Fruit fly (Drosophila melanogaster) whole organism, pupa: ENCODE measurements around the gene dlp.
A peak's percentile ranks its signal among the peaks of the same experiment; 100 is the strongest.

Source experiments
- CG10348 ChIP-seq: fragments of 200-800 bp; sonication (Bioruptor generic); IDR thresholded peaks from 2 replicates; pipeline ENCODE4 v1.3.6; 2022; ENCODE audit warnings: missing biosample characterization, missing genetic modification characterization
- CG12605 ChIP-seq: fragments of 200-800 bp; sonication (Bioruptor generic); IDR thresholded peaks from 2 replicates; pipeline ENCODE4 v1.3.6; 2022; ENCODE audit warnings: missing biosample characterization, missing genetic modification characterization
- CG13204 ChIP-seq: fragments of 200-800 bp; sonication (Bioruptor generic); optimal IDR thresholded peaks from 2 replicates; lab custom pipeline; 2018; ENCODE audit warnings: missing biosample characterization, mild to moderate bottlenecking, missing genetic modification characterization, moderate library complexity
- CG14655 ChIP-seq: fragments of 200-800 bp; sonication (Bioruptor generic); optimal IDR thresholded peaks from 3 replicates; lab custom pipeline; 2017; ENCODE audit warnings: mild to moderate bottlenecking, missing biosample characterization, missing genetic modification reagents, missing genetic modification characterization
- CG15710 ChIP-seq: fragments of 200-800 bp; sonication (Bioruptor generic); optimal IDR thresholded peaks from 2 replicates; lab custom pipeline; 2018; ENCODE audit warnings: missing biosample characterization, mild to moderate bottlenecking, missing genetic modification characterization, moderate library complexity
- CG17806 ChIP-seq: fragments of 200-800 bp; sonication (Bioruptor generic); optimal IDR thresholded peaks from 2 replicates; lab custom pipeline; 2018; ENCODE audit warnings: missing biosample characterization, mild to moderate bottlenecking, missing genetic modification characterization, moderate library complexity
- CG32121 ChIP-seq: fragments of 200-800 bp; sonication (Bioruptor generic); IDR thresholded peaks from 2 replicates; pipeline ENCODE4 v1.3.6; 2022; ENCODE audit warnings: missing biosample characterization, missing genetic modification characterization
- CG34367 ChIP-seq: fragments of 200-800 bp; sonication (Bioruptor generic); optimal IDR thresholded peaks from 2 replicates; lab custom pipeline; 2018; ENCODE audit warnings: missing biosample characterization, mild to moderate bottlenecking, missing genetic modification characterization
- CG4496 ChIP-seq: fragments of 200-800 bp; sonication (Bioruptor generic); IDR thresholded peaks from 3 replicates; pipeline ENCODE4 v1.3.6; 2022; ENCODE audit warnings: missing biosample characterization, missing genetic modification characterization
- CG8159 ChIP-seq: fragments of 200-800 bp; sonication (Bioruptor generic); optimal IDR thresholded peaks from 3 replicates; lab custom pipeline; 2018; ENCODE audit warnings: missing biosample characterization, mild to moderate bottlenecking, missing genetic modification characterization, moderate library complexity
- CG8301 ChIP-seq: fragments of 200-800 bp; sonication (Bioruptor generic); optimal IDR thresholded peaks from 2 replicates; lab custom pipeline; 2018; ENCODE audit warnings: missing biosample characterization, mild to moderate bottlenecking, missing genetic modification characterization
- CG9948 ChIP-seq: fragments of 200-800 bp; sonication (Bioruptor generic); optimal IDR thresholded peaks from 2 replicates; lab custom pipeline; 2018; ENCODE audit warnings: missing biosample characterization, mild to moderate bottlenecking, missing genetic modification characterization, moderate library complexity
- D1 ChIP-seq: fragments of 200-800 bp; sonication (Bioruptor generic); optimal IDR thresholded peaks from 2 replicates; lab custom pipeline; 2018; ENCODE audit warnings: missing biosample characterization, mild to moderate bottlenecking, missing genetic modification characterization, moderate library complexity
- EcR ChIP-seq: fragments of 200-800 bp; sonication (Bioruptor generic); optimal IDR thresholded peaks from 3 replicates; lab custom pipeline; 2019; ENCODE audit warnings: missing biosample characterization, missing genetic modification characterization, mild to moderate bottlenecking, moderate library complexity, missing genetic modification reagents
- Ets98B ChIP-seq: fragments of 200-800 bp; sonication (Bioruptor generic); IDR thresholded peaks from 2 replicates; pipeline ENCODE4 v1.3.6; 2022; ENCODE audit warnings: missing biosample characterization, missing genetic modification characterization
- Pif1A ChIP-seq: fragments of 200-800 bp; sonication (Bioruptor generic); optimal IDR thresholded peaks from 3 replicates; lab custom pipeline; 2016; ENCODE audit warnings: missing biosample characterization, missing genetic modification characterization
- Pif1B ChIP-seq: fragments of 200-800 bp; sonication (Bioruptor generic); optimal IDR thresholded peaks from 3 replicates; lab custom pipeline; 2016; ENCODE audit warnings: missing biosample characterization, missing genetic modification characterization
- Snoo ChIP-seq: fragments of 200-800 bp; sonication (Bioruptor generic); optimal IDR thresholded peaks from 3 replicates; lab custom pipeline; 2017; ENCODE audit warnings: missing biosample characterization, mild to moderate bottlenecking, missing genetic modification characterization, inconsistent platforms
- fd96Ca ChIP-seq: fragments of 200-800 bp; sonication (Bioruptor generic); IDR thresholded peaks from 3 replicates; pipeline ENCODE4 v1.3.6; 2022; ENCODE audit warnings: missing biosample characterization, missing genetic modification characterization
- gl ChIP-seq: fragments of 200-800 bp; sonication (Bioruptor generic); optimal IDR thresholded peaks from 2 replicates; lab custom pipeline; 2018; ENCODE audit warnings: missing biosample characterization, mild to moderate bottlenecking, missing genetic modification characterization
- rn ChIP-seq: fragments of 200-800 bp; sonication (Bioruptor generic); IDR thresholded peaks from 2 replicates; pipeline ENCODE4 v1.3.6; 2022; ENCODE audit warnings: missing biosample characterization, missing genetic modification characterization

Gene dlp

DNA sequence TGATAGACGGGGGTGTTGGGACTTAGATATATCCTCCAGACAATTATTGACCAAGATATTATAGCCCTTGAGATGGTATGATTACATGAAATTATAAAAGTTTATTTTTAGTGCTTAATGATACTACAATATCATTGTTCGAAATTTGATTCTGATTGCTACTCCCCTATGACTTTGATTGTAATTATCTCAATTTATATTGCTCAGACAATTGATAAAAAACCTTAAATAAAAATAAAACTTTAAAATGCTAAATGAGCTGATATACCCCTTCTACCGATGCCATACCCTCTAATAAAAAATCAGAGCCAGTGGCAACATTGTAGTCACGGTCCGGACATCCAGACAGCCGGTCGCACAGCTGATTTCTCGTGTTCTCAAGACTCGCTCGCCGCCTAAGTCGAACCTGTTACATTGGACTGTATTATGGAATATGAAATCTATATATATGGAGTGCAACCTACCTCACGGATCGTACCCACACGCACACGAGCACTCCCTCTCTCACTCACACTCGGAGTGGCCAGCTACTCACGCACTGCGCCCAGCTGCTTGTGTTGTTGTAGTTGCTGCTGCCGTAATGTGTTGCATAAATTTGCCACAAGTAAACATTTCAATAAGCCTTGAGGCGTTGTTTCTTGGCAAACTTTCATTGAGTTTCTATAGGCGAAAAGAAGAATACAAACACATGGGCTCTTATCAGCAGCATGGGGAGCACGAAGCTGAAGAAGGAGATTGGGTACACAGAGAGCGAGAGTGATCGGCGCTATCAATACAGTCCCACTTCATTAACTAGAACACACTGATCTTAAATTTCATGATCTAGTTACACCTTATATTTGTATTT, 19.2 kb upstream of the dlp start:
- TF ChIP-seq D1 (tag; lab: Kevin White, UChicago), result peak; percentile 69
- TF ChIP-seq CG9948 (tag; lab: Kevin White, UChicago), result peak; percentile 84
- peak; percentile 75 for TF ChIP-seq CG34367 (tag; lab: Kevin White, UChicago)
- TF ChIP-seq CG32121 (GFP tag; lab: Robert Waterston, UW), result peak; percentile 56; the same call in 1 of the 2 replicates
- peak; percentile 63; the same call in 2 of the 3 replicates for TF ChIP-seq fd96Ca (GFP tag; lab: Robert Waterston, UW)
- TF ChIP-seq CG12605 (GFP tag; lab: Robert Waterston, UW), result no peak
- TF ChIP-seq EcR (GFP tag; lab: Kevin White, UChicago), result peak; percentile 40
- TF ChIP-seq Ets98B (GFP tag; lab: Robert Waterston, UW), result peak; percentile 4; the same call in 1 of the 2 replicates
- TF ChIP-seq CG10348 (GFP tag; lab: Robert Waterston, UW), result no peak
- peak; percentile 45 for TF ChIP-seq Pif1B (GFP tag; lab: Kevin White, UChicago)
- TF ChIP-seq CG8159 (tag; lab: Kevin White, UChicago), result peak; percentile 81
- peak; percentile 77 for TF ChIP-seq CG8301 (tag; lab: Kevin White, UChicago)
- TF ChIP-seq Pif1A (GFP tag; lab: Kevin White, UChicago), result no peak
- TF ChIP-seq Snoo, result no peak
- TF ChIP-seq CG14655, result peak; percentile 84
- peak; percentile 38; the same call in 1 of the 3 replicates for TF ChIP-seq CG4496 (GFP tag; lab: Robert Waterston, UW)
- TF ChIP-seq CG15710 (tag; lab: Kevin White, UChicago), result peak; percentile 74
- TF ChIP-seq CG17806 (tag; lab: Kevin White, UChicago), result peak; percentile 77
- TF ChIP-seq, all 21 proteins: peak for 14

DNA sequence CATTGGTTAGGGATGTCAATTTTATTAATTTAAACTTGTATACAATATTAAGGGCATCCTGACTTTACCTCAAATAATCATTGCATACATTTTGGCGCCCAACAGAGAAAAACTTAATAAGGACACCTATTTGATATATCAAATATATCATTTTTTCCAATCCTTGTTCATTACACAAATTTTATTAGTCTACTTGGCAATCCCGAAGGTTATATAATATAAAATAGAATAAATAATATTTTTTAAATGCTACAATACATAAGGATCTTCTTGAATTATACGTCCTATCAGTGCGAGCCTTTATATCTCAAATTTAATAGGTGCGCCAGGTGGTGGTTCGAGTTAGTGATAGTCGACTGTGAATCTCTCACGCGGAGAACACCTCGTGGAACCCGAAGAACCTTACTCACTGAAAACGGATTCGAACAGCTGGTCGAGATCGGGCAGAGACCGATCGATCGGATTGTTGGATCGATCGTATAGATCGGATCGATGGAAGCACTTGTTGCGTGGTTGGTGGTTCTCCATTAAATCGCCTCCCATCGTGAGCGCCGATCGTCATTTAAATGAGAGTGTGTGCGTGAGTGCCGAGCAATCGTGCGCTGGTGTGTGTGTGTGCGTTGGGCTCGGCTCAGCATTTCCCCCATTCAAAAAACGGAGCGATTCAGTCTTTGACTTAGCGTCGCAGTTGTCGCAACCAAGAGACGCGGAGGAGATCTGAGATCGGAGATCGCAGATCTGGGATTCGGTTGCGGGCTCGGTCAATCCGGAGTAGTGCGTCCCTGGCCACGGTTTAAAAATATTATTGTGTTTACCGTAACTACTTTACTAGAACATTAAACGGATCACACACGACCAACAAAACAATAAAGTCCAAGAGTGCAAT, 18.4 kb upstream of the dlp start, which contains the start of gene shd:
Gene shd, plus strand, starts transcription at position 667 of the 886 bp plus-strand sequence.
- TF ChIP-seq fd96Ca (GFP tag; lab: Robert Waterston, UW), result 0 out of 3 replicates have a peak, but pooled peaks have one; percentile 24
- TF ChIP-seq CG14655, result peak; percentile 76
- no peak for TF ChIP-seq rn (GFP tag; lab: Robert Waterston, UW)
- TF ChIP-seq CG8159 (tag; lab: Kevin White, UChicago), result peak; percentile 79
- no peak for TF ChIP-seq CG32121 (GFP tag; lab: Robert Waterston, UW)
- no peak for TF ChIP-seq CG10348 (GFP tag; lab: Robert Waterston, UW)
- TF ChIP-seq Ets98B (GFP tag; lab: Robert Waterston, UW), result peak; percentile 22; the same call in 1 of the 2 replicates
- no peak for TF ChIP-seq Pif1B (GFP tag; lab: Kevin White, UChicago)
- TF ChIP-seq gl (tag; lab: Kevin White, UChicago), result no peak
- no peak for TF ChIP-seq CG8301 (tag; lab: Kevin White, UChicago)
- TF ChIP-seq CG17806 (tag; lab: Kevin White, UChicago), result peak; percentile 35
- TF ChIP-seq CG12605 (GFP tag; lab: Robert Waterston, UW), result peak; percentile 36; the same call in 1 of the 2 replicates
- peak; percentile 44 for TF ChIP-seq CG34367 (tag; lab: Kevin White, UChicago)
- peak; percentile 23 for TF ChIP-seq EcR (GFP tag; lab: Kevin White, UChicago)
- no peak for TF ChIP-seq D1 (tag; lab: Kevin White, UChicago)
- TF ChIP-seq Snoo, result peak; percentile 35
- TF ChIP-seq CG9948 (tag; lab: Kevin White, UChicago), result peak; percentile 60
- peak; percentile 71 for TF ChIP-seq CG4496 (GFP tag; lab: Robert Waterston, UW)
- TF ChIP-seq CG15710 (tag; lab: Kevin White, UChicago), result peak; percentile 72
- peak; percentile 14 for TF ChIP-seq Pif1A (GFP tag; lab: Kevin White, UChicago)
- TF ChIP-seq CG13204, result no peak
- TF ChIP-seq, all 21 proteins: peak for 13

DNA sequence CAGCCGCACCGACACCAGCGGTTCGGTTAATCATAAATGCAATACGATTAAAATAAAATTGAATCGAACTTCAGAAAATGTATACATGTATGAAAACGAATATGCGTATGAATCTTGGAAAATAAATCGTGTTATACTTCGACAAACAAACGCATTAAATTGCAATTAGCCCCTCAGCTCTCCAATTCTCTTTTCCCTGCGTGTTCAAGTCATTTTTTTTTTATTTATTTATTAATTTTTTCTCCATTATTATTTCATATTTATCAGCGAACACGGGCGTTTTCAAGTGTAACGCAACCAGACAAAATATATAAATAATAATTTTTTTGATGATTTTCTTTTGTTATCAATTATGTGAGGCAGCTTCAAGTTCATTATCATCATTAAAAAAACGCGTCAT, 17.2 kb upstream of the dlp start:
- TF ChIP-seq CG12605 (GFP tag; lab: Robert Waterston, UW) (no peak), CG9948 (tag; lab: Kevin White, UChicago) (no peak), CG13204 (no peak), fd96Ca (GFP tag; lab: Robert Waterston, UW) (no peak), CG4496 (GFP tag; lab: Robert Waterston, UW) (no peak), Ets98B (GFP tag; lab: Robert Waterston, UW) (no peak), Snoo (peak; percentile 24)

DNA sequence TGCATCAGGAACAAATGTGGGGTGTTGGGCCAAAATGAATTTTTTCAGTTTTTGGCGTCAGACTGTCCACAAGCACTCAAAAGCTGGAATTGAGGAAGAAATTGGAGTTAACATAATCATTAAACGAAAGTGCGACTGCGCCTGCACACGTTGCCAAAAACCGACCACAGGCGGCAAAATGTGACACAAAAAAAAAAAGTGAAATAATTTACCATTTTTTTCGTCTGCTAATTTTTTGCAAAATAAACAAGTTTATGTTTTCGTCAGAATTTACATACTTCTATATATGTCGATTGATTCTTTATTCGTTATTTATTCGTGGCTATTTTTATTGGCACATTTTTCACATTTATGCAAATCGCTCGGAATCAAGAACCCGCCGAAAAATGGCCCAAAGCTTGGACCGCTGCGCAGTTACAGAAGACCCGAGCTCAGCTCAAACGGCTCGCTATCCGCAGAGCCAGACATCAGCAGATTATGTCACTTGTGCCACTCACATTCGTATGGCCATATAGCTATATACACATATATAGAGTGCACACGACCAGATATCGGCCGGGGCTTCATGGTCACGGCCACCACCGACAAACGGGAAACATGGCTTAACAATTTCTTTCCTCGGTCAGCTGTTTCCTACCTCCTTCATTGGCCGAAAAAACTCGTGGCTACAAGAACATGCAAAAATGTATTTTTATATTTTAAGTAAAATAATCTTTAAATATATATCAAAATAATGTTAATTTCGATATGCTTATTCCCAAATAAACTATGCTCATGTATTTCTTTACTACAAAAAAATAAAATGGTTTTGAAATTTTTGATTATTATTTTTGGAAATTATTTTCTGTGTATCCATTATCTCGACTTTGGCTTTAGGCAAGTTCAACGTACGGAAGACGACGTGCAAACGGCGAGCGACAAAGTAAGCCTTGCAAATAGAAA, 16.0 kb upstream of the dlp start:
- TF ChIP-seq Ets98B (GFP tag; lab: Robert Waterston, UW), result no peak
- TF ChIP-seq Snoo, result no peak
- TF ChIP-seq CG14655, result peak; percentile 76
- no peak for TF ChIP-seq CG13204
- peak; percentile 70 for TF ChIP-seq CG8301 (tag; lab: Kevin White, UChicago)
- TF ChIP-seq rn (GFP tag; lab: Robert Waterston, UW), result no peak
